Worm (Caenorhabditis elegans) whole organism, mixed stage, embryonic: ENCODE data around the gene ndg-4.

Experiments
- elt-3 ChIP-seq: fragments of 150-350 bp; optimal IDR thresholded peaks from 2 replicates; lab custom pipeline; 2014; ENCODE audit warnings: missing biosample characterization, missing genetic modification characterization
- lin-13 ChIP-seq: fragments of 150-350 bp; optimal IDR thresholded peaks from 2 replicates; lab custom pipeline; 2014; ENCODE audit warnings: missing biosample characterization, missing genetic modification characterization
- mep-1 ChIP-seq: fragments of 150-350 bp; optimal IDR thresholded peaks from 2 replicates; lab custom pipeline; 2017; ENCODE audit warnings: missing biosample characterization, missing genetic modification reagents, missing genetic modification characterization, inconsistent platforms
- nhr-12 ChIP-seq: fragments of 150-350 bp; optimal IDR thresholded peaks from 2 replicates; lab custom pipeline; 2014; ENCODE audit warnings: missing biosample characterization, missing genetic modification characterization
- pha-4 ChIP-seq: fragments of 150-350 bp; optimal IDR thresholded peaks from 2 replicates; lab custom pipeline; 2018; ENCODE audit warnings: missing biosample characterization, missing genetic modification reagents, missing genetic modification characterization
- sptf-1 ChIP-seq: sonication (generic microtip); optimal IDR thresholded peaks from 2 replicates; lab custom pipeline; 2017; ENCODE audit warnings: mild to moderate bottlenecking, missing genetic modification characterization, moderate library complexity, missing compliant biosample characterization
- unc-62 ChIP-seq: fragments of 150-350 bp; optimal IDR thresholded peaks from 2 replicates; lab custom pipeline; 2014; ENCODE audit warnings: missing biosample characterization, missing genetic modification reagents, missing genetic modification characterization

DNA sequence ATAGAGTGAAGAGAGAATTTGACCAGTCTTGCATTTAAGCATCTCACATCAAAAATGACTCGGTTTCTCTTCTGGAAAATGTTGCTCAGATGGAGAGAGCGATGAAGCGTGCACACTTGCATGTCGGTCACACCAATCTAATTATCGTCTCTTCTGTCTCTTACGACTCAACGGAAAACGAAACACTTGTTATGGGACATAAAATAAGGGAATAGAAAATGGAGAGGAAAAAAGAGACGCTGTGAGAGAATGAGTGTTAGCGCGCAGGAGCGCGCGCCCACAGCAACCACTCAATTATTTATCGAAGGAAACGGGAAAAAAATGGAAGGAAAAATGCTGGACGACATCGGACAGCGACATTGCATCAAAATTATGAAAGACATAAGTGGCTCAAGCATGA is 38.5 kb upstream of the ndg-4 start:
- TF ChIP-seq unc-62 (GFP tag; lab: Kevin White, UChicago) (no peak), lin-13 (tag; lab: Kevin White, UChicago) (no peak), elt-3 (no peak), mep-1 (tag; lab: Kevin White, UChicago) (no peak), pha-4 (tag; lab: Kevin White, UChicago) (no peak), sptf-1 (tag; lab: Kevin White, UChicago) (no peak), nhr-12 (tag; lab: Kevin White, UChicago) (no peak)
